Worm (Caenorhabditis elegans): ENCODE measurements around the gene unc-53.

DNA sequence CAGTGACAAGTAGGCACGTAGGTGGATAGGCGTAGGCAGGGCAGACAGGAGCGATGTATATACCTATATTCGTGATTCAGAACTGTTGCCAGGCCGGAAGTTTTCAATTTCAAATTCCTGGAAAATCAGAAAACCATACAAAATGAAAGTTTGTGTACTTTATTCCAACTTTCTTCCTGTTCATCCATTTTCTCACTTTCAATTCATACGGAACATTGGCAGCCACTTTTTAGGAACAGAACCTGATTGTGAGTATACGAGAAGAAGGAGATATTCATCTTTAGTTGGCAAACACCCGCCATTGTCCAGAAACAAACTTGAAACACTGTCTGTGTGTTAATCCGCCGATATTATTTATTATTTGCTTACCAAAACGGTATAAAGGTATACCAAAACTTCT is 53.5 kb downstream of the unc-53 start, which contains the start of gene srlf-15:
- TF ChIP-seq aly-2 (tag; optimal IDR thresholded peaks at IDR 0.05) (no peak), lin-15B (tag; optimal IDR thresholded peaks at IDR 0.05) (no peak), nhr-237 (tag; optimal IDR thresholded peaks at IDR 0.05) (no peak), ama-1 (optimal IDR thresholded peaks at IDR 0.05) (no peak), dpl-1 (GFP tag; optimal IDR thresholded peaks at IDR 0.05) (no peak), D1046.2 (GFP tag; IDR thresholded peaks at IDR 0.05) (no peak), unc-62 (GFP tag; optimal IDR thresholded peaks at IDR 0.05 in 1 of 2) (no peak), unc-62 (tag; optimal IDR thresholded peaks at IDR 0.05) (no peak)
